Worm (Caenorhabditis elegans) whole organism, mixed stage, embryonic: ENCODE measurements around the gene pnp-1.
A peak's percentile ranks its signal among the peaks of the same experiment; 100 is the strongest.

ENCODE experiments used
- M03D4.4 ChIP-seq: sonication (generic microtip); optimal IDR thresholded peaks from 2 replicates; lab custom pipeline; 2017; ENCODE audit warnings: mild to moderate bottlenecking, missing genetic modification characterization, missing compliant biosample characterization
- bed-3 ChIP-seq: fragments of 200-800 bp; sonication (Bioruptor generic); optimal IDR thresholded peaks from 3 replicates; lab custom pipeline; 2018; ENCODE audit warnings: mild to moderate bottlenecking, missing genetic modification characterization, moderate library complexity, missing compliant biosample characterization
- blmp-1 ChIP-seq: fragments of 150-350 bp; optimal IDR thresholded peaks from 2 replicates; lab custom pipeline; 2014; ENCODE audit warnings: missing biosample characterization, missing genetic modification characterization
- ceh-39 ChIP-seq: fragments of 150-350 bp; optimal IDR thresholded peaks from 2 replicates; lab custom pipeline; 2014; ENCODE audit warnings: missing biosample characterization, missing genetic modification characterization
- ceh-43 ChIP-seq: fragments of 200-800 bp; sonication (Bioruptor generic); optimal IDR thresholded peaks from 2 replicates; lab custom pipeline; 2018; ENCODE audit warnings: mild to moderate bottlenecking, missing genetic modification characterization, moderate library complexity, missing compliant biosample characterization
- ceh-83 ChIP-seq: fragments of 200-800 bp; sonication (Bioruptor generic); optimal IDR thresholded peaks from 2 replicates; lab custom pipeline; 2018; ENCODE audit warnings: mild to moderate bottlenecking, missing genetic modification characterization, missing compliant biosample characterization
- ces-1 ChIP-seq: fragments of 150-350 bp; optimal IDR thresholded peaks from 2 replicates; lab custom pipeline; 2014; ENCODE audit warnings: missing biosample characterization, missing genetic modification reagents, missing genetic modification characterization
- cnd-1 ChIP-seq: fragments of 200-800 bp; sonication (Bioruptor generic); optimal IDR thresholded peaks from 2 replicates; lab custom pipeline; 2018; ENCODE audit warnings: mild to moderate bottlenecking, missing genetic modification characterization, missing compliant biosample characterization
- drap-1 ChIP-seq: fragments of 200-800 bp; sonication (Bioruptor generic); optimal IDR thresholded peaks from 3 replicates; lab custom pipeline; 2018; ENCODE audit warnings: mild to moderate bottlenecking, missing genetic modification characterization, missing compliant biosample characterization
- elt-1 ChIP-seq: sonication (generic microtip); optimal IDR thresholded peaks from 2 replicates; lab custom pipeline; 2017; ENCODE audit warnings: missing genetic modification characterization, mild to moderate bottlenecking, missing compliant biosample characterization, antibody characterized with exemption, moderate library complexity, borderline replicate concordance; ENCODE audit not compliant: insufficient read depth
- elt-3 ChIP-seq: fragments of 150-350 bp; optimal IDR thresholded peaks from 2 replicates; lab custom pipeline; 2014; ENCODE audit warnings: missing biosample characterization, missing genetic modification characterization
- flh-1 ChIP-seq: fragments of 200-800 bp; sonication (Bioruptor generic); optimal IDR thresholded peaks from 2 replicates; lab custom pipeline; 2018; ENCODE audit warnings: mild to moderate bottlenecking, missing genetic modification characterization, moderate library complexity, missing compliant biosample characterization
- ham-2 ChIP-seq: fragments of 200-800 bp; sonication (Bioruptor generic); optimal IDR thresholded peaks from 2 replicates; lab custom pipeline; 2018; ENCODE audit warnings: mild to moderate bottlenecking, missing genetic modification characterization, missing compliant biosample characterization
- hlh-1 ChIP-seq: fragments of 150-350 bp; optimal IDR thresholded peaks from 2 replicates; lab custom pipeline; 2014; ENCODE audit warnings: missing biosample characterization, missing genetic modification reagents, missing genetic modification characterization
- lin-13 ChIP-seq: fragments of 150-350 bp; optimal IDR thresholded peaks from 2 replicates; lab custom pipeline; 2014; ENCODE audit warnings: missing biosample characterization, missing genetic modification characterization
- lin-32 ChIP-seq: fragments of 200-800 bp; sonication (Bioruptor generic); optimal IDR thresholded peaks from 2 replicates; lab custom pipeline; 2018; ENCODE audit warnings: mild to moderate bottlenecking, missing genetic modification characterization, missing compliant biosample characterization
- lsy-2 ChIP-seq: fragments of 150-350 bp; optimal IDR thresholded peaks from 2 replicates; lab custom pipeline; 2014; ENCODE audit warnings: missing biosample characterization, missing genetic modification characterization
- mab-5 ChIP-seq: fragments of 150-350 bp; optimal IDR thresholded peaks from 2 replicates; lab custom pipeline; 2014; ENCODE audit warnings: missing biosample characterization, missing genetic modification characterization
- mep-1 ChIP-seq: fragments of 150-350 bp; optimal IDR thresholded peaks from 2 replicates; lab custom pipeline; 2017; ENCODE audit warnings: missing biosample characterization, missing genetic modification reagents, missing genetic modification characterization, inconsistent platforms
- mls-2 ChIP-seq: sonication (generic microtip); optimal IDR thresholded peaks from 2 replicates; lab custom pipeline; 2016; ENCODE audit warnings: mild to moderate bottlenecking, missing genetic modification characterization, moderate library complexity, missing compliant biosample characterization
- nhr-12 ChIP-seq: fragments of 150-350 bp; optimal IDR thresholded peaks from 2 replicates; lab custom pipeline; 2014; ENCODE audit warnings: missing biosample characterization, missing genetic modification characterization
- nhr-2 ChIP-seq: fragments of 150-350 bp; optimal IDR thresholded peaks from 2 replicates; lab custom pipeline; 2014; ENCODE audit warnings: missing biosample characterization, missing genetic modification characterization
- nhr-237 ChIP-seq: fragments of 150-350 bp; optimal IDR thresholded peaks from 2 replicates; lab custom pipeline; 2014; ENCODE audit warnings: missing biosample characterization, missing genetic modification characterization
- nhr-28 ChIP-seq: fragments of 150-350 bp; optimal IDR thresholded peaks from 2 replicates; lab custom pipeline; 2014; ENCODE audit warnings: missing biosample characterization, missing genetic modification characterization
- nhr-76 ChIP-seq: sonication (generic microtip); optimal IDR thresholded peaks from 2 replicates; lab custom pipeline; 2017; ENCODE audit warnings: missing biosample characterization, missing genetic modification characterization
- pha-4 ChIP-seq: fragments of 150-350 bp; optimal IDR thresholded peaks from 2 replicates; lab custom pipeline; 2018; ENCODE audit warnings: missing biosample characterization, missing genetic modification reagents, missing genetic modification characterization
- sem-2 ChIP-seq: fragments of 200-800 bp; sonication (Bioruptor generic); optimal IDR thresholded peaks from 2 replicates; lab custom pipeline; 2018; ENCODE audit warnings: mild to moderate bottlenecking, missing genetic modification characterization, missing compliant biosample characterization
- snpc-4 ChIP-seq: fragments of 150-350 bp; optimal IDR thresholded peaks from 2 replicates; lab custom pipeline; 2014; ENCODE audit warnings: missing biosample characterization, missing genetic modification characterization
- sptf-1 ChIP-seq: sonication (generic microtip); optimal IDR thresholded peaks from 2 replicates; lab custom pipeline; 2017; ENCODE audit warnings: mild to moderate bottlenecking, missing genetic modification characterization, moderate library complexity, missing compliant biosample characterization
- tbx-8 ChIP-seq: fragments of 200-800 bp; sonication (Bioruptor generic); optimal IDR thresholded peaks from 2 replicates; lab custom pipeline; 2018; ENCODE audit warnings: mild to moderate bottlenecking, missing genetic modification characterization, moderate library complexity, missing compliant biosample characterization
- unc-120 ChIP-seq: sonication (generic microtip); optimal IDR thresholded peaks from 2 replicates; lab custom pipeline; 2017; ENCODE audit warnings: missing genetic modification characterization, missing compliant biosample characterization; ENCODE audit not compliant: poor library complexity, severe bottlenecking
- unc-39 ChIP-seq: fragments of 150-350 bp; optimal IDR thresholded peaks from 2 replicates; lab custom pipeline; 2014; ENCODE audit warnings: missing biosample characterization, missing genetic modification characterization
- unc-62 ChIP-seq: fragments of 150-350 bp; optimal IDR thresholded peaks from 2 replicates; lab custom pipeline; 2014; ENCODE audit warnings: missing biosample characterization, missing genetic modification reagents, missing genetic modification characterization
- zip-8 ChIP-seq: fragments of 150-350 bp; optimal IDR thresholded peaks from 2 replicates; lab custom pipeline; 2014; ENCODE audit warnings: missing biosample characterization, missing genetic modification characterization
- ztf-11 ChIP-seq: fragments of 150-350 bp; optimal IDR thresholded peaks from 2 replicates; lab custom pipeline; 2014; ENCODE audit warnings: missing biosample characterization, missing genetic modification characterization

Gene pnp-1

ce11 chrIV:259142-259541, 39.0 kb downstream of the pnp-1 start, which contains the start of gene dpy-9:
Gene dpy-9, minus strand, starts transcription at chrIV:259204.
- TF ChIP-seq elt-3 (tag; lab: Kevin White, UChicago) (no peak), flh-1 (no peak), nhr-12 (no peak), M03D4.4 (no peak), snpc-4 (tag; lab: Kevin White, UChicago) (no peak), drap-1 (no peak), nhr-28 (no peak), hlh-1 (tag; lab: Kevin White, UChicago) (no peak), unc-39 (no peak), lsy-2 (no peak), unc-120 (tag; lab: Kevin White, UChicago) (no peak), mep-1 (tag; lab: Kevin White, UChicago) (no peak), ceh-83 (GFP tag; lab: Kevin White, UChicago) (no peak), bed-3 (GFP tag; lab: Kevin White, UChicago) (no peak), mls-2 (no peak), blmp-1 (tag; lab: Kevin White, UChicago) (no peak), sptf-1 (tag; lab: Kevin White, UChicago) (no peak), ceh-43 (GFP tag; lab: Kevin White, UChicago) (no peak), sem-2 (no peak)

ce11 chrIV:258362-258761, 39.7 kb downstream of the pnp-1 start:
- no peak for TF ChIP-seq lin-32 (GFP tag; lab: Kevin White, UChicago)
- no peak for TF ChIP-seq flh-1
- TF ChIP-seq, all 35 proteins: peak for 0

ce11 chrIV:257095-257494, 41.0 kb downstream of the pnp-1 start, which contains the start of gene R02D3.8:
Gene R02D3.8, minus strand, starts transcription at chrIV:257203.
- TF ChIP-seq nhr-12 (no peak), hlh-1 (tag; lab: Kevin White, UChicago) (no peak), tbx-8 (GFP tag; lab: Kevin White, UChicago) (no peak), unc-39 (no peak), ces-1 (GFP tag; lab: Kevin White, UChicago) (peak; percentile 4)

- TF ChIP-seq bed-3 (GFP tag; lab: Kevin White, UChicago), result no peak
- TF ChIP-seq pha-4 (tag; lab: Kevin White, UChicago), result peak; percentile 78
- TF ChIP-seq lin-32 (GFP tag; lab: Kevin White, UChicago), result no peak
- TF ChIP-seq snpc-4 (tag; lab: Kevin White, UChicago), result no peak
- TF ChIP-seq mep-1 (tag; lab: Kevin White, UChicago), result peak; percentile 95
- peak; percentile 72 for TF ChIP-seq ces-1 (GFP tag; lab: Kevin White, UChicago)
- TF ChIP-seq cnd-1 (tag; lab: Kevin White, UChicago), result peak; percentile 9
- no peak for TF ChIP-seq mls-2
- TF ChIP-seq M03D4.4, result no peak
- TF ChIP-seq mab-5 (tag; lab: Kevin White, UChicago), result no peak
- no peak for TF ChIP-seq ztf-11
- no peak for TF ChIP-seq elt-3 (tag; lab: Kevin White, UChicago)
- TF ChIP-seq nhr-2 (tag; lab: Kevin White, UChicago), result peak; percentile 10
- no peak for TF ChIP-seq zip-8 (tag; lab: Kevin White, UChicago)
- peak; percentile 89 for TF ChIP-seq lin-13 (tag; lab: Kevin White, UChicago)
- TF ChIP-seq nhr-237 (tag; lab: Kevin White, UChicago), result peak; percentile 83
- TF ChIP-seq hlh-1 (tag; lab: Kevin White, UChicago), result peak; percentile 36
- no peak for TF ChIP-seq flh-1
- no peak for TF ChIP-seq blmp-1 (tag; lab: Kevin White, UChicago)
- TF ChIP-seq drap-1, result no peak
- no peak for TF ChIP-seq elt-1 (tag; lab: Kevin White, UChicago)
- no peak for TF ChIP-seq ceh-83 (GFP tag; lab: Kevin White, UChicago)
- TF ChIP-seq lsy-2, result peak; percentile 87
- no peak for TF ChIP-seq nhr-76 (tag; lab: Kevin White, UChicago)
- TF ChIP-seq nhr-12, result no peak
- TF ChIP-seq sem-2, result no peak
- peak; percentile 8 for TF ChIP-seq unc-120 (tag; lab: Kevin White, UChicago)
- no peak for TF ChIP-seq ham-2 (GFP tag; lab: Kevin White, UChicago)
- no peak for TF ChIP-seq sptf-1 (tag; lab: Kevin White, UChicago)
- TF ChIP-seq nhr-28, result no peak
- TF ChIP-seq ceh-43 (GFP tag; lab: Kevin White, UChicago), result no peak
- peak; percentile 59 for TF ChIP-seq unc-62 (GFP tag; lab: Kevin White, UChicago)
- peak; percentile 74 for TF ChIP-seq ceh-39 (tag; lab: Kevin White, UChicago)
- no peak for TF ChIP-seq unc-39
- TF ChIP-seq tbx-8 (GFP tag; lab: Kevin White, UChicago), result no peak
Measured at ce11 chrIV:255379-255857, 42.7 kb downstream of the pnp-1 start, which contains the start of gene rcat-1. Gene rcat-1, minus strand, starts transcription at chrIV:255429.
